Worm (Caenorhabditis elegans) whole organism, late embryonic: ENCODE measurements around the gene F44F4.15.
A peak's percentile ranks its signal among the peaks of the same experiment; 100 is the strongest.

Experiments
- ahr-1 ChIP-seq: sonication (generic microtip); optimal IDR thresholded peaks from 2 replicates; lab custom pipeline; 2016; ENCODE audit warnings: missing genetic modification characterization, missing compliant biosample characterization
- ceh-22 ChIP-seq: sonication (generic microtip); optimal IDR thresholded peaks from 2 replicates; lab custom pipeline; 2017; ENCODE audit warnings: missing biosample characterization, missing genetic modification characterization
- ceh-31 ChIP-seq: sonication (generic microtip); optimal IDR thresholded peaks from 2 replicates; lab custom pipeline; 2016; ENCODE audit warnings: missing genetic modification characterization, missing compliant biosample characterization
- ceh-6 ChIP-seq: fragments of 200-800 bp; sonication (Bioruptor generic); optimal IDR thresholded peaks from 2 replicates; lab custom pipeline; 2018; ENCODE audit warnings: mild to moderate bottlenecking, missing genetic modification characterization, missing compliant biosample characterization
- dve-1 ChIP-seq: sonication (generic microtip); optimal IDR thresholded peaks from 2 replicates; lab custom pipeline; 2017; ENCODE audit warnings: antibody characterized with exemption, mild to moderate bottlenecking, missing genetic modification characterization, missing compliant biosample characterization
- elt-2 ChIP-seq: sonication (generic microtip); optimal IDR thresholded peaks from 2 replicates; lab custom pipeline; 2016; ENCODE audit warnings: missing genetic modification reagents, missing genetic modification characterization, missing compliant biosample characterization
- elt-4 ChIP-seq: sonication (generic microtip); optimal IDR thresholded peaks from 2 replicates; lab custom pipeline; 2016; ENCODE audit warnings: missing genetic modification characterization, missing compliant biosample characterization
- gmeb-2 ChIP-seq: sonication (generic microtip); optimal IDR thresholded peaks from 2 replicates; lab custom pipeline; 2016; ENCODE audit warnings: missing genetic modification characterization, inconsistent platforms, missing compliant biosample characterization
- hlh-13 ChIP-seq: fragments of 200-800 bp; sonication (Bioruptor generic); optimal IDR thresholded peaks from 2 replicates; lab custom pipeline; 2018; ENCODE audit warnings: mild to moderate bottlenecking, missing genetic modification characterization, missing compliant biosample characterization
- lin-11 ChIP-seq: fragments of 200-800 bp; sonication (Bioruptor generic); optimal IDR thresholded peaks from 2 replicates; lab custom pipeline; 2018; ENCODE audit warnings: mild to moderate bottlenecking, missing genetic modification characterization, missing compliant biosample characterization
- nhr-11 ChIP-seq: fragments of 150-350 bp; optimal IDR thresholded peaks from 2 replicates; lab custom pipeline; 2014; ENCODE audit warnings: missing biosample characterization, missing genetic modification characterization
- odd-2 ChIP-seq: sonication (generic microtip); optimal IDR thresholded peaks from 2 replicates; lab custom pipeline; 2017; ENCODE audit warnings: antibody characterized with exemption, mild to moderate bottlenecking, missing genetic modification characterization, missing compliant biosample characterization
- pax-1 ChIP-seq: fragments of 150-350 bp; optimal IDR thresholded peaks from 2 replicates; lab custom pipeline; 2014; ENCODE audit warnings: missing biosample characterization, missing genetic modification characterization
- ref-2 ChIP-seq: sonication (generic microtip); optimal IDR thresholded peaks from 2 replicates; lab custom pipeline; 2016; ENCODE audit warnings: missing genetic modification characterization, missing compliant biosample characterization
- sox-2 ChIP-seq: fragments of 200-800 bp; sonication (Bioruptor generic); IDR thresholded peaks from 2 replicates; pipeline ENCODE4 v1.3.6; 2022; ENCODE audit warnings: missing genetic modification reagents, missing genetic modification characterization, missing compliant biosample characterization
- sox-4 ChIP-seq: sonication (generic microtip); optimal IDR thresholded peaks from 2 replicates; lab custom pipeline; 2017; ENCODE audit warnings: mild to moderate bottlenecking, missing genetic modification characterization, inconsistent platforms, missing compliant biosample characterization
- unc-42 ChIP-seq: sonication (generic microtip); optimal IDR thresholded peaks from 2 replicates; lab custom pipeline; 2016; ENCODE audit warnings: missing genotype, missing genetic modification characterization, missing compliant biosample characterization
- unc-86 ChIP-seq: sonication (generic microtip); optimal IDR thresholded peaks from 2 replicates; lab custom pipeline; 2016; ENCODE audit warnings: missing genetic modification characterization, missing compliant biosample characterization
- zip-5 ChIP-seq: sonication (generic microtip); optimal IDR thresholded peaks from 2 replicates; lab custom pipeline; 2016; ENCODE audit warnings: missing genetic modification characterization, missing compliant biosample characterization

Gene F44F4.15

DNA sequence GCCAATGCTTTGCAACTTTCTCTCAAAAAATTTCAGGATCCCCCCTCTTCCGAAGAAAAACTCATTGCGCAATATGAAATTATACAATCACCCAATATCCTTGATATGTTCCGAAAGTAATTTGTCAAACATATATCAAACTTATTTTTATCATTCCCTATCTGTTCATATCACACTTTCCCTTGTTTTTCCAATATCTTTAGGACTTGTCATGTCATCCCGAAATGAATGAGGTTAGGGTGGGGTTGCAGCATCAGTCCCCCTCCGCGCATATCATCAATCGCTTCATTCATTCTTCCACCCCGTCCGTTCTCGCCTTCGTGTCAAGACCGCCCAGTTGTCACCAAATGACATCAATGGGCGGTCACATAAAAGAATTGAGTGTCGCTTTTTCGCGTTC, 45.2 kb downstream of the F44F4.15 start:
- TF ChIP-seq ceh-6 (GFP tag; lab: Kevin White, UChicago) (no peak), zip-5 (tag; lab: Kevin White, UChicago) (no peak), ceh-31 (no peak), odd-2 (tag; lab: Kevin White, UChicago) (no peak), unc-42 (no peak), lin-11 (no peak), sox-2 (no peak), pax-1 (tag; lab: Kevin White, UChicago) (no peak), dve-1 (no peak), ref-2 (tag; lab: Kevin White, UChicago) (no peak), hlh-13 (GFP tag; lab: Kevin White, UChicago) (no peak), sox-4 (no peak), elt-2 (tag; lab: Kevin White, UChicago) (no peak), ahr-1 (tag; lab: Kevin White, UChicago) (no peak), ceh-22 (tag; lab: Kevin White, UChicago) (no peak), nhr-11 (tag; lab: Kevin White, UChicago) (no peak), elt-4 (tag; lab: Kevin White, UChicago) (no peak), unc-86 (tag; lab: Kevin White, UChicago) (no peak)

DNA sequence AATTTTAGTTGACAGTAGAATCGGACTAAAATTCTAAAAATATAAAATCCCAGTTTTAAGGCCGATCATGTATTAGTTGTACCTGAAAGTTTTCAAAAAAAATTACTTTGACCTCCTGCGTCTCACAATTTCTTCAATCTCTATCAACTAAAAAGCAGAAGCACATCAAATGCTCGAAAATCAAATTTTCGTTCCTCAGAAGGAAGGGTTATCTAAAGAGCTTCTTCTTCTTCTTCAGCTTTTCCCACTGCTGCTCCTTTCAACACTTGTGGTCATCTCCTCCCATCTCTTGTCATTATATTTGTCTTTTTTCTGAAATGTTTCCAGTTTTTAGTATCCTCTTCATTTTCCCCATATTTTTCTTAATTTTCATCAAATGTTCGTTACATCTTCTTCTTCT, 50.3 kb downstream of the F44F4.15 start:
- TF ChIP-seq unc-42 (peak; percentile 51), gmeb-2 (tag; lab: Kevin White, UChicago) (no peak)
